1 fruit fly cellular context compared by ENCODE assay signal in the genomic region with DNA sequence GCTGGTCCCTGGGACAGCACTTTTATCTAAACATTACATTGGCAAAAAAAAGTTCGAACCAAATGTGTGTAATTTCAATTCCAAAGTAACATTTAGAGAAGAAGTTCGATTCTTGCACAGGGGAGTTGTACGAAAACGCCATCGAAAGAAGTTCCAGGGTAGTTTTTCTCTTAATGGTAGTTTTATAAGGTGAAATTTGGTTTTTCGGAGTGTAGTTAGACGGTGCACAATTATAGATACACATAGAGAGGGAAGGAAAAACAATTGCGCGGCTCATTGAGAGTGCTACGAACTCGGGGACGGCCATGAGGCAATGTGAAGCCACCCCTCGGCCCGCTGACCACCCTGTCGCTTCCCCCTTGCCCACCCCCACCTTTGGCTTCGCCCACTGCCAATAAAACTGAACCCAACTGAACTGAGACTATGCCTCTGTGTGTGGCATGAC.
TF ChIP-seq lines count a peak whose summit lies in the region.

No protein-coding gene starts in this region.

TF ChIP-seq in whole organism, embryonic, 481 proteins besides CTCF, POLR2A, EP300 and RAD21 (continued from another document):
- TF ChIP-seq ato (GFP tag; IDR thresholded peaks at IDR 0.05; lab: Robert Waterston, UW; ENCODE audit: partially characterized antibody), result no peak
- peak; percentile 66 for TF ChIP-seq CG11398 (GFP tag; optimal IDR thresholded peaks at IDR 0.05; lab: Kevin White, UChicago)
- TF ChIP-seq CG8359 (GFP tag; optimal IDR thresholded peaks at IDR 0.05; lab: Kevin White, UChicago; ENCODE audit: borderline replicate concordance), result no peak
- TF ChIP-seq CG7987 (GFP tag; optimal IDR thresholded peaks at IDR 0.05; lab: Kevin White, UChicago), result no peak
- peak; percentile 71 for TF ChIP-seq CG18262 (tag; optimal IDR thresholded peaks at IDR 0.05; lab: Kevin White, UChicago)
- peak; percentile 47; the same call in 1 of the 2 replicates for TF ChIP-seq CG9215 (GFP tag; IDR thresholded peaks at IDR 0.05; lab: Robert Waterston, UW)
- no peak for TF ChIP-seq Lhr (GFP tag; optimal IDR thresholded peaks at IDR 0.05; lab: Kevin White, UChicago)
- TF ChIP-seq mirr (GFP tag; optimal IDR thresholded peaks at IDR 0.05; lab: Kevin White, UChicago), result no peak
- TF ChIP-seq CG12391 (tag; optimal IDR thresholded peaks at IDR 0.05; lab: Kevin White, UChicago), result peak; percentile 57
- TF ChIP-seq Awh (GFP tag; IDR thresholded peaks at IDR 0.05; lab: Robert Waterston, UW), result peak; percentile 69
- 0 out of 2 replicates have a peak, but pooled peaks have one; percentile 34 for TF ChIP-seq CG4730 (GFP tag; IDR thresholded peaks at IDR 0.05; lab: Robert Waterston, UW)
- peak; percentile 58; the same call in 1 of the 2 replicates for TF ChIP-seq CG14441 (GFP tag; IDR thresholded peaks at IDR 0.05; lab: Robert Waterston, UW)
- TF ChIP-seq lbe (GFP tag; optimal IDR thresholded peaks at IDR 0.05; lab: Kevin White, UChicago), result no peak
- peak; percentile 71 for TF ChIP-seq CG6813 (GFP tag; optimal IDR thresholded peaks at IDR 0.05; lab: Kevin White, UChicago)
- TF ChIP-seq lola (GFP tag; optimal IDR thresholded peaks at IDR 0.05; lab: Kevin White, UChicago), result peak in 1 of 3 experiments; percentile 50
- no peak for TF ChIP-seq nom (GFP tag; optimal IDR thresholded peaks at IDR 0.05; lab: Kevin White, UChicago)
- peak; percentile 61 for TF ChIP-seq CG10209 (GFP tag; optimal IDR thresholded peaks at IDR 0.05; lab: Kevin White, UChicago)
- peak; percentile 40 for TF ChIP-seq CG11723 (GFP tag; optimal IDR thresholded peaks at IDR 0.05; lab: Kevin White, UChicago)
- peak; percentile 64 for TF ChIP-seq PHDP (tag; optimal IDR thresholded peaks at IDR 0.05; lab: Kevin White, UChicago)
- TF ChIP-seq CG11696 (GFP tag; IDR thresholded peaks at IDR 0.05; lab: Robert Waterston, UW), result no peak
- TF ChIP-seq Trl (optimal IDR thresholded peaks at IDR 0.05; lab: Kevin White, UChicago), result no peak
- TF ChIP-seq Trl (GFP tag; optimal IDR thresholded peaks at IDR 0.05; lab: Kevin White, UChicago), result peak; percentile 58
- TF ChIP-seq Nf-YC (tag; optimal IDR thresholded peaks at IDR 0.05; lab: Kevin White, UChicago), result peak; percentile 68
- TF ChIP-seq CG3726 (GFP tag; IDR thresholded peaks at IDR 0.05; lab: Robert Waterston, UW), result no peak
- peak; percentile 3 for TF ChIP-seq CG10654 (GFP tag; optimal IDR thresholded peaks at IDR 0.05; lab: Kevin White, UChicago)
- peak; percentile 44 for TF ChIP-seq slp2 (GFP tag; optimal IDR thresholded peaks at IDR 0.05; lab: Kevin White, UChicago)
- peak; percentile 30 for TF ChIP-seq CG6254 (GFP tag; optimal IDR thresholded peaks at IDR 0.05; lab: Kevin White, UChicago)
- TF ChIP-seq fd102C (GFP tag; optimal IDR thresholded peaks at IDR 0.05; lab: Kevin White, UChicago), result no peak
- TF ChIP-seq CG4328 (GFP tag; optimal IDR thresholded peaks at IDR 0.05; lab: Kevin White, UChicago), result no peak
- TF ChIP-seq NFAT (GFP tag; IDR thresholded peaks at IDR 0.05; lab: Robert Waterston, UW), result 0 out of 2 replicates have a peak, but pooled peaks have one; percentile 27
- TF ChIP-seq tup (GFP tag; optimal IDR thresholded peaks at IDR 0.05; lab: Kevin White, UChicago), result no peak
- TF ChIP-seq dimm (GFP tag; IDR thresholded peaks at IDR 0.05; lab: Robert Waterston, UW), result no peak
- TF ChIP-seq Ravus (GFP tag; IDR thresholded peaks at IDR 0.05; lab: Robert Waterston, UW), result no peak
- TF ChIP-seq CG10959 (GFP tag; IDR thresholded peaks at IDR 0.05; lab: Robert Waterston, UW), result 0 out of 2 replicates have a peak, but pooled peaks have one; percentile 20
- TF ChIP-seq CG11085 (GFP tag; IDR thresholded peaks at IDR 0.05; lab: Robert Waterston, UW), result no peak
- TF ChIP-seq CG3281 (GFP tag; optimal IDR thresholded peaks at IDR 0.05; lab: Kevin White, UChicago), result peak; percentile 41
- TF ChIP-seq ash1 (GFP tag; optimal IDR thresholded peaks at IDR 0.05; lab: Kevin White, UChicago), result no peak
- no peak for TF ChIP-seq zen2 (GFP tag; IDR thresholded peaks at IDR 0.05; lab: Robert Waterston, UW; ENCODE audit: partially characterized antibody)
- no peak for TF ChIP-seq CG2199 (GFP tag; IDR thresholded peaks at IDR 0.05; lab: Robert Waterston, UW)
- 0 out of 2 replicates have a peak, but pooled peaks have one; percentile 21 for TF ChIP-seq CG32772 (GFP tag; IDR thresholded peaks at IDR 0.05; lab: Robert Waterston, UW)
- TF ChIP-seq CG6175 (GFP tag; IDR thresholded peaks at IDR 0.05; lab: Robert Waterston, UW), result peak; percentile 56; the same call in 2 of the 3 replicates
- peak; percentile 14; the same call in 1 of the 2 replicates for TF ChIP-seq wor (GFP tag; IDR thresholded peaks at IDR 0.05; lab: Robert Waterston, UW)
- peak; percentile 59 for TF ChIP-seq caup (GFP tag; optimal IDR thresholded peaks at IDR 0.05; lab: Kevin White, UChicago; ENCODE audit: severe bottlenecking)
- TF ChIP-seq CG13123 (GFP tag; optimal IDR thresholded peaks at IDR 0.05; lab: Kevin White, UChicago), result peak; percentile 33
- peak; percentile 74 for TF ChIP-seq mam (GFP tag; optimal IDR thresholded peaks at IDR 0.05; lab: Kevin White, UChicago)
- TF ChIP-seq dan (GFP tag; IDR thresholded peaks at IDR 0.05; lab: Robert Waterston, UW), result no peak
- TF ChIP-seq CG30020 (tag; optimal IDR thresholded peaks at IDR 0.05; lab: Kevin White, UChicago), result no peak
- peak; percentile 38 for TF ChIP-seq vfl (GFP tag; optimal IDR thresholded peaks at IDR 0.05; lab: Kevin White, UChicago)
- TF ChIP-seq CG14667 (GFP tag; IDR thresholded peaks at IDR 0.05; lab: Robert Waterston, UW), result peak; percentile 65; the same call in 1 of the 2 replicates
- TF ChIP-seq CG8290 (GFP tag; optimal IDR thresholded peaks at IDR 0.05; lab: Kevin White, UChicago), result peak; percentile 2
- peak in 1 of 2 experiments; percentile 56 for TF ChIP-seq CG8290 (tag; optimal IDR thresholded peaks at IDR 0.05; lab: Kevin White, UChicago)
- peak; percentile 18 for TF ChIP-seq Bdp1 (GFP tag; optimal IDR thresholded peaks at IDR 0.05; lab: Kevin White, UChicago)
- peak; percentile 71 for TF ChIP-seq CG2120 (GFP tag; optimal IDR thresholded peaks at IDR 0.05; lab: Kevin White, UChicago)
- TF ChIP-seq H15 (GFP tag; IDR thresholded peaks at IDR 0.05; lab: Robert Waterston, UW), result peak; percentile 60; the same call in 1 of the 3 replicates
- TF ChIP-seq aop (GFP tag; IDR thresholded peaks at IDR 0.05; lab: Robert Waterston, UW), result no peak
- TF ChIP-seq CrebB (tag; optimal IDR thresholded peaks at IDR 0.05; lab: Kevin White, UChicago), result no peak
- TF ChIP-seq CG12236 (GFP tag; optimal IDR thresholded peaks at IDR 0.05; lab: Kevin White, UChicago), result no peak
- TF ChIP-seq Ssrp (tag; optimal IDR thresholded peaks at IDR 0.05; lab: Kevin White, UChicago), result peak; percentile 43
- peak; percentile 64; the same call in 2 of the 3 replicates for TF ChIP-seq Optix (GFP tag; IDR thresholded peaks at IDR 0.05; lab: Robert Waterston, UW)
